Fruit fly (Drosophila melanogaster): ENCODE results near the gene CG9782.

dm6 chrX:16610601-16611058 lies 10.8 kb downstream of the CG9782 start, which contains the start of gene mbt:
- TF ChIP-seq OdsH (GFP tag; optimal IDR thresholded peaks at IDR 0.05), result no peak
- no peak for TF ChIP-seq CG31627 (GFP tag; optimal IDR thresholded peaks at IDR 0.05)
- TF ChIP-seq Hr38 (GFP tag; optimal IDR thresholded peaks at IDR 0.05), result no peak
- TF ChIP-seq svp (GFP tag), result no peak

Measured in whole organism, prepupa.